Fruit fly (Drosophila melanogaster): ENCODE measurements around the gene CG31676.

CG31676 gene

DNA sequence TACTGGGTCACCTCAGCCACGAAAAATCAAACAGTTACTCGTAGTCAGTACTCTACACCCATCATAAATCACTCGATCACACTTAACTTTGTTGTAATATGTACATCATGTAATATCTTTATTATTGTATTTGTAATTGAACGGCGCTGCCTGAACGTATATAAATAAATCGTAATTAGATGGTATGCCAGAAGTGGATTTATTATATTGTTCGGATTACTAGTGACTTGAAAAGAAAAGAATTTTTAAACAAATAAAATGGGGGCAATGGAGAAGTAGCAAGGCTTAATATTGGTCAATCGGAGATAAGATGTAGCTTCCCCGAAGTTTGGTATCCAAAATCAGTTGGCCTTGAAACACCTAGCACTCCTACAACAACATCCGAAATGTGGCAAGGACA, 8.4 kb downstream of the CG31676 start, which contains the start of gene CG14402:
CG14402 (plus strand) TSS at position 301 of the 400 bp plus-strand sequence.
- TF ChIP-seq CG15710 (tag; optimal IDR thresholded peaks at IDR 0.05) (no peak), rn (GFP tag; IDR thresholded peaks at IDR 0.05) (no peak), CG8301 (tag; optimal IDR thresholded peaks at IDR 0.05) (no peak), gl (tag; optimal IDR thresholded peaks at IDR 0.05) (no peak)

dm6 chr2L:20851592-20851991, 11.0 kb downstream of the CG31676 start:
- TF ChIP-seq D1 (tag; optimal IDR thresholded peaks at IDR 0.05) = peak; percentile 58
- TF ChIP-seq Pif1B (GFP tag; optimal IDR thresholded peaks at IDR 0.05) = no peak

DNA sequence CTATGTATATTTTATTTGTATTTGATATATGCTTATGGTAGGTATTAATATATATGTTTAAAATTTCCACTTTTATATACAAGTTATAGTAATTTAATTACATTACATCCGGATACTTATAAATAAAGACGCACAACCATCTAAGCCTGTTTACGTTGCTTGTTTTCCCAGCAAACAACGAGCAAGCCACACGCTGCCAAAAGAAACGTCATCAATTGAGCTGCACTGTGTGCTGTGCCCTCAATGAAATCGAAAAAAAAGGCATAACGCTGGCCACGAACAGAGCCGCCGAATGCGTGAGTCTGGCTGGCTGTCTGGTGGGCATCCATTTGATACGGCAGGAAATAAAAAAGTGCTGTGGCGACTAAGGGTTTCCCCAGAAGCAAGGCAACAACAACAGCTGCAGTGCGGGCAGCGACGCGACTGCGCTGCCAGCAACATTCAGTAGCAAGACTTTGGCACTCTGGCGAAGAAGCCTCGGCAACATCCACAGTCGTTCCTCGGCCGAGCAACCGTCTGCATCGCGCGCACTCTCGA, 11.6 kb downstream of the CG31676 start, which contains the start of gene twit:
twit (plus strand) TSS at position 487 of the 537 bp plus-strand sequence.
- 0 out of 3 replicates have a peak, but pooled peaks have one; percentile 12 for TF ChIP-seq fd96Ca (GFP tag; IDR thresholded peaks at IDR 0.05)
- no peak for TF ChIP-seq CG32121 (GFP tag; IDR thresholded peaks at IDR 0.05)
- no peak for TF ChIP-seq CG14655 (GFP tag; optimal IDR thresholded peaks at IDR 0.05)
- no peak for TF ChIP-seq Snoo (tag; optimal IDR thresholded peaks at IDR 0.05)

DNA sequence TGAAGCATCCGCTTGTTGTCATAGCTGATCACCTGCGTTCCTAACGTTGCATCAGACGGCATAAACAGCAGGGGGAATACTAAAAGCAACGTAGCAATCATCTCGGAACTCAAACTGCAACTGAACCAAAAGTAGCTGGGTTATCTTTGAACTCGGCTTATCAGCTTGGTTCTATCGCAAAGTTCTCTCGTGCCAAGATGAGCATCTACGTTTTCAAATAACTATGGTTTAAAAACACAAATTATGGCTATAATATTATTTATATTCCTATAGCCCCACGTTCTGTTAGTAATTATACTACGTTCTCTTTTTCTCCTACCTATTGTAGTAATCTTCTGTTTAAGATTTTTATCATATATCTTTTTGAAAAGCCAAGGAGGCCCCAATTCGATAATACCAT, 17.2 kb downstream of the CG31676 start, which contains the start of gene CG14400:
CG14400 (minus strand) TSS at position 101 of the 400 bp plus-strand sequence.
- TF ChIP-seq fd96Ca (GFP tag; IDR thresholded peaks at IDR 0.05) (no peak), EcR (GFP tag; optimal IDR thresholded peaks at IDR 0.05) (no peak), Ets98B (GFP tag; IDR thresholded peaks at IDR 0.05) (no peak), CG10348 (GFP tag; IDR thresholded peaks at IDR 0.05) (no peak), CG32121 (GFP tag; IDR thresholded peaks at IDR 0.05) (no peak)

DNA sequence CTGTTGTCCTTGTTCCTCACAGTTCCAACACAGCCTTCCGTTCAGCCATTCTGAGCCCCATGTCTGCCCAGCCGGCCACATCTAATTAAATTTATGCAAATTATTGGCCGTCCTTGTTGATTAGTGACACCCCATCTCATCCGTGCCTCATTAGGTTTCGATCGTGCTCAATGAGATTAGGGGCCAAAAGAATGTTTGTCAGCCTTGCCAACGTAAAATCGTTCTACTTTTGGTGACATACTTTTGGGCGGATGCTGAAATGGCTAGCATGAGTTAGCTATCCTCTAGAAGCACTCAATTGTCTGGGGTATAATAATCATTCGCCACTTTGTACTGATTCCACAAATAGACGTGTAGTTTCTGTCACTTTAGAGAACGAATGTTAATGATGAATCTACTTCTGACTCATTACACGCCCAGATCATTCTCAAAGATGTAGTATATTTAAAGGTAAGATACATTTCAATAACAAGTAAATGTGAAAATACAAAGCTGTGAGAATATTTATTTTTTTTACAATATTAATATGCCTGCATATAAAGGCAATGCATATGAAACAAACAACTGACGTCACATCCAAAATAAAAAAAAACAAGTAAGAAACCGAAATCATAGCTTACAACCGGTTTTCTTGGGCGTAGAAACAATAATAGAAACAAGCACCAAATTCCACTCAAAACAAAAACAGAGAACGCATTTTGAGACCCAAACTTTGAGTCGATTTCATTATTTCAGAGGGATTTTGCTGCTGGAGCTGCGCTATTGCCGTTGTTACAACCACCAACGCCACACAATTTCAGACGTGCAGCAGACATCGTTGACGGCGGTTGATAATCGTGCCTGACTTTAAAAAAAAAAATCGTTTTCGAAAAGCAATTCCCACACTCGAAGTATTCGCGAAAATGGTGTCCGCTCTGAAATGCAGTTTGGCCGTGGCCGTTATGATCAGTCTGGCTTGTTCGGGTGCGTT, 18.1 kb downstream of the CG31676 start, which contains the start of gene bero:
bero (plus strand) TSS at position 325 of the 970 bp plus-strand sequence.
- no peak for TF ChIP-seq Pif1B (GFP tag; optimal IDR thresholded peaks at IDR 0.05)
- no peak for TF ChIP-seq CG15710 (tag; optimal IDR thresholded peaks at IDR 0.05)
- no peak for TF ChIP-seq CG9948 (tag; optimal IDR thresholded peaks at IDR 0.05)
- TF ChIP-seq CG4496 (GFP tag; IDR thresholded peaks at IDR 0.05) = no peak
- no peak for TF ChIP-seq Ets98B (GFP tag; IDR thresholded peaks at IDR 0.05)
- TF ChIP-seq CG14655 (GFP tag; optimal IDR thresholded peaks at IDR 0.05) = no peak
- no peak for TF ChIP-seq CG8301 (tag; optimal IDR thresholded peaks at IDR 0.05)
- TF ChIP-seq EcR (GFP tag; optimal IDR thresholded peaks at IDR 0.05) = no peak
- no peak for TF ChIP-seq CG13204 (GFP tag; optimal IDR thresholded peaks at IDR 0.05)

DNA sequence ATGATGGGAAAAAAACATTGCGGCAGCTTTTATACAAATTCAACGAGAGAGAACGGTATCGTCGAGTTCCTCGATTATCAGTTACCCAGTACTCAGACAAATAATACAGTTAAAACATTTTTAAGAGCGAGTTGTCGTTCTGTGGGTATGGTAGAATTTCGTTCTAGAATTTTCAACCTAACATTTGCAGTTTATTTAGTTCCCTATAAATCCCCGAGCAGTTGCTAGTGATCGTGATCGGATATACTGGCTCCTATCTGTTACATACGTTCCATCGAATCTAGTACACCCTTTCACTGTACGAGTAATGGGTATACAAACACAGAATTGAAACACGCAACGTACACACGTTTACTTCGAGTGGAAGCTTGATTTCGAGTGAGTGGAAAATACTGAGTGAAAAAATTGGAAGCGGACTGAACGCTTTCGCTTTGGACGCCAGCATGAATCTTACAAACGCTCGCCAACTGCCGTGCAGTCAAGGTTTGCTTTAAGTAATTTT, 24.3 kb downstream of the CG31676 start, which contains the start of gene CG9338:
CG9338 (plus strand) TSS at position 452 of the 502 bp plus-strand sequence.
- TF ChIP-seq D1 (tag; optimal IDR thresholded peaks at IDR 0.05) (peak; percentile 50), Snoo (tag; optimal IDR thresholded peaks at IDR 0.05) (no peak), CG8301 (tag; optimal IDR thresholded peaks at IDR 0.05) (peak; percentile 77), Ets98B (GFP tag; IDR thresholded peaks at IDR 0.05) (peak; percentile 91), CG4496 (GFP tag; IDR thresholded peaks at IDR 0.05) (peak; percentile 90), CG13204 (GFP tag; optimal IDR thresholded peaks at IDR 0.05) (no peak), CG9948 (tag; optimal IDR thresholded peaks at IDR 0.05) (no peak), Pif1A (GFP tag; optimal IDR thresholded peaks at IDR 0.05) (peak; percentile 92), CG10348 (GFP tag; IDR thresholded peaks at IDR 0.05) (0 out of 2 replicates have a peak, but pooled peaks have one; percentile 32), gl (tag; optimal IDR thresholded peaks at IDR 0.05) (no peak), rn (GFP tag; IDR thresholded peaks at IDR 0.05) (peak; percentile 73; the same call in 1 of the 2 replicates), CG12605 (GFP tag; IDR thresholded peaks at IDR 0.05) (no peak; the same call in 1 of the 2 replicates), EcR (GFP tag; optimal IDR thresholded peaks at IDR 0.05) (no peak), CG32121 (GFP tag; IDR thresholded peaks at IDR 0.05) (peak; percentile 93), CG8159 (tag; optimal IDR thresholded peaks at IDR 0.05) (peak; percentile 85), CG17806 (tag; optimal IDR thresholded peaks at IDR 0.05) (no peak), fd96Ca (GFP tag; IDR thresholded peaks at IDR 0.05) (peak; percentile 92), CG14655 (GFP tag; optimal IDR thresholded peaks at IDR 0.05) (peak; percentile 75), CG15710 (tag; optimal IDR thresholded peaks at IDR 0.05) (no peak), Pif1B (GFP tag; optimal IDR thresholded peaks at IDR 0.05) (peak; percentile 74), CG34367 (tag; optimal IDR thresholded peaks at IDR 0.05) (no peak)

Data from whole organism, pupa.